Comparison of ENCODE assay signal across 1 worm cellular context in the genomic region with DNA sequence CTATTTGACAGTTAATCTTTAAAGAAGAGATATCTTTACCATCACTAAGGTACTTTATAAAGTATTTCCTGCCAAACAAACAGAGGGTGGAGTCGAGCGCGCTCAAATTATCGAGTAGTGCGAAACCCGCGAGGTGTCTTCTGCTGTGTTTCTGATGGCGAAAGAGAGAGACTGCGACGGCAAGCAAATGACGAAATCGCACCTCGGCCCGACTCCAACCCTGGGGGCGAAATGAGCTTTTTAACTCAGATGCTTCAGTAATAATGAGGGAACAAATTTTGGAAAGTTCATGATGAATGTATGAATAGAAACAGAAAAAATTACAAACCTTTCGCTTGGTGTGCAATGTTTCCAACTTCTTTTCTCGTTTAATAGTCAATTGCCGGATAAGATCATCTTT.
TF ChIP-seq lines count a peak whose summit lies in the region.

No protein-coding gene starts in this region.

TF ChIP-seq in whole organism, L1 larva, 84 proteins besides CTCF, POLR2A, EP300 and RAD21 (continued from another document):
- TF ChIP-seq pqm-1 (tag; optimal IDR thresholded peaks at IDR 0.05; lab: Kevin White, UChicago) (no peak), unc-62 (GFP tag; optimal IDR thresholded peaks at IDR 0.05; lab: Kevin White, UChicago) (no peak), nhr-71 (tag; optimal IDR thresholded peaks at IDR 0.05; lab: Kevin White, UChicago) (peak; percentile 87), nhr-20 (tag; optimal IDR thresholded peaks at IDR 0.05; lab: Kevin White, UChicago) (peak; percentile 79), lin-13 (GFP tag; optimal IDR thresholded peaks at IDR 0.05; lab: Kevin White, UChicago) (peak; percentile 34), snu-23 (GFP tag; optimal IDR thresholded peaks at IDR 0.05; lab: Kevin White, UChicago) (peak; percentile 83), unc-130 (tag; optimal IDR thresholded peaks at IDR 0.05; lab: Kevin White, UChicago) (peak; percentile 8), sup-37 (GFP tag; optimal IDR thresholded peaks at IDR 0.05; lab: Kevin White, UChicago) (no peak), rnt-1 (tag; optimal IDR thresholded peaks at IDR 0.05; lab: Kevin White, UChicago) (peak; percentile 83), dpl-1 (GFP tag; optimal IDR thresholded peaks at IDR 0.05; lab: Kevin White, UChicago) (peak; percentile 46 to 57 (median 57)), elt-2 (tag; optimal IDR thresholded peaks at IDR 0.05; lab: Kevin White, UChicago) (peak; percentile 78), unc-30 (tag; optimal IDR thresholded peaks at IDR 0.05; lab: Kevin White, UChicago) (no peak)
